Worm (Caenorhabditis elegans) whole organism, L3 larva: ENCODE data around the gene lys-5.
A peak's percentile ranks its signal among the peaks of the same experiment; 100 is the strongest.

Source experiments
- R02D3.7 ChIP-seq: fragments of 150-350 bp; optimal IDR thresholded peaks from 2 replicates; lab custom pipeline; 2014; ENCODE audit warnings: missing biosample characterization, missing genetic modification characterization
- ZK546.5 ChIP-seq: sonication (generic microtip); optimal IDR thresholded peaks from 2 replicates; lab custom pipeline; 2017; ENCODE audit warnings: missing biosample characterization, missing genetic modification characterization
- aly-2 ChIP-seq: fragments of 150-350 bp; optimal IDR thresholded peaks from 2 replicates; lab custom pipeline; 2014; ENCODE audit warnings: missing biosample characterization, missing genetic modification characterization
- ama-1 ChIP-seq: fragments of 150-350 bp; optimal IDR thresholded peaks from 2 replicates; lab custom pipeline; 2018
- ceh-16 ChIP-seq: sonication (generic microtip); optimal IDR thresholded peaks from 2 replicates; lab custom pipeline; 2017; ENCODE audit warnings: missing biosample characterization, missing genetic modification characterization
- daf-12 ChIP-seq: fragments of 150-350 bp; optimal IDR thresholded peaks from 2 replicates; lab custom pipeline; 2014; ENCODE audit warnings: missing biosample characterization, missing genetic modification reagents, missing genetic modification characterization
- egl-27 ChIP-seq: sonication (generic microtip); optimal IDR thresholded peaks from 4 replicates; lab custom pipeline; 2017; ENCODE audit warnings: missing biosample characterization, missing genetic modification reagents, missing genetic modification characterization
- egl-5 ChIP-seq: fragments of 150-350 bp; optimal IDR thresholded peaks from 2 replicates; lab custom pipeline; 2017; ENCODE audit warnings: missing biosample characterization, missing genetic modification reagents, missing genetic modification characterization, inconsistent platforms
- elt-1 ChIP-seq: fragments of 150-350 bp; optimal IDR thresholded peaks from 2 replicates; lab custom pipeline; 2014; ENCODE audit warnings: missing biosample characterization, missing genetic modification characterization
- elt-2 ChIP-seq: sonication (generic microtip); optimal IDR thresholded peaks from 2 replicates; lab custom pipeline; 2016; ENCODE audit warnings: missing genetic modification reagents, mild to moderate bottlenecking, missing genetic modification characterization, missing compliant biosample characterization
- elt-3 ChIP-seq, 3 experiments: fragments of 150-350 bp in 1 of 3; sonication (generic microtip) in 2 of 3; optimal IDR thresholded peaks; 2 replicates in 2 of 3; 4 replicates in 1 of 3; lab custom pipeline; 2014 to 2017; ENCODE audit warnings: missing biosample characterization in 3 of 3, missing genetic modification characterization in 3 of 3
- fkh-10 ChIP-seq: sonication (generic microtip); optimal IDR thresholded peaks from 2 replicates; lab custom pipeline; 2017; ENCODE audit warnings: missing biosample characterization, missing genetic modification reagents, missing genetic modification characterization
- fkh-2 ChIP-seq: fragments of 150-350 bp; optimal IDR thresholded peaks from 2 replicates; lab custom pipeline; 2014; ENCODE audit warnings: missing biosample characterization, missing genetic modification reagents, missing genetic modification characterization
- fos-1 ChIP-seq: fragments of 150-350 bp; optimal IDR thresholded peaks from 2 replicates; lab custom pipeline; 2014; ENCODE audit warnings: missing biosample characterization, missing genetic modification characterization
- hmg-11 ChIP-seq: sonication (generic microtip); optimal IDR thresholded peaks from 2 replicates; lab custom pipeline; 2016; ENCODE audit warnings: missing genetic modification characterization, missing compliant biosample characterization
- jun-1 ChIP-seq: fragments of 150-350 bp; optimal IDR thresholded peaks from 2 replicates; lab custom pipeline; 2014; ENCODE audit warnings: missing biosample characterization, missing genetic modification reagents, missing genetic modification characterization
- lin-15B ChIP-seq: fragments of 150-350 bp; optimal IDR thresholded peaks from 2 replicates; lab custom pipeline; 2014; ENCODE audit warnings: missing biosample characterization, missing genetic modification characterization
- lin-39 ChIP-seq: fragments of 150-350 bp; optimal IDR thresholded peaks from 2 replicates; lab custom pipeline; 2018; ENCODE audit warnings: missing biosample characterization, missing genetic modification reagents, missing genetic modification characterization
- lsy-12 ChIP-seq: sonication (generic microtip); optimal IDR thresholded peaks from 2 replicates; lab custom pipeline; 2016; ENCODE audit warnings: mild to moderate bottlenecking, missing genetic modification characterization, missing compliant biosample characterization
- mdl-1 ChIP-seq: fragments of 150-350 bp; optimal IDR thresholded peaks from 2 replicates; lab custom pipeline; 2014; ENCODE audit warnings: missing biosample characterization, missing genetic modification characterization
- mml-1 ChIP-seq: fragments of 150-350 bp; sonication (generic microtip); optimal IDR thresholded peaks from 3 replicates; lab custom pipeline; 2014; ENCODE audit warnings: missing biosample characterization, missing genetic modification characterization
- nfya-1 ChIP-seq: sonication (generic microtip); optimal IDR thresholded peaks from 2 replicates; lab custom pipeline; 2017; ENCODE audit warnings: missing genetic modification characterization, mild to moderate bottlenecking, missing compliant biosample characterization, antibody characterized with exemption, moderate library complexity; ENCODE audit not compliant: insufficient read depth
- nhr-11 ChIP-seq: fragments of 150-350 bp; optimal IDR thresholded peaks from 2 replicates; lab custom pipeline; 2014; ENCODE audit warnings: missing biosample characterization, missing genetic modification characterization
- nhr-12 ChIP-seq: fragments of 150-350 bp; optimal IDR thresholded peaks from 2 replicates; lab custom pipeline; 2014; ENCODE audit warnings: missing biosample characterization, missing genetic modification characterization
- nhr-23 ChIP-seq: fragments of 150-350 bp; optimal IDR thresholded peaks from 2 replicates; lab custom pipeline; 2014; ENCODE audit warnings: missing biosample characterization, missing genetic modification reagents, missing genetic modification characterization
- nhr-237 ChIP-seq: fragments of 150-350 bp; optimal IDR thresholded peaks from 2 replicates; lab custom pipeline; 2014; ENCODE audit warnings: missing biosample characterization, missing genetic modification characterization
- nhr-25 ChIP-seq: sonication (generic microtip); optimal IDR thresholded peaks from 2 replicates; lab custom pipeline; 2017; ENCODE audit warnings: missing biosample characterization, missing genetic modification characterization
- nhr-43 ChIP-seq: sonication (generic microtip); optimal IDR thresholded peaks from 2 replicates; lab custom pipeline; 2016; ENCODE audit warnings: mild to moderate bottlenecking, missing genetic modification characterization, missing compliant biosample characterization; ENCODE audit not compliant: poor library complexity, severe bottlenecking
- nhr-67 ChIP-seq: fragments of 150-350 bp; optimal IDR thresholded peaks from 2 replicates; lab custom pipeline; 2014; ENCODE audit warnings: missing biosample characterization, missing genetic modification characterization
- nhr-76 ChIP-seq: fragments of 150-350 bp; sonication (generic microtip); optimal IDR thresholded peaks from 5 replicates; lab custom pipeline; 2014; ENCODE audit warnings: missing biosample characterization, missing genetic modification characterization
- nhr-77 ChIP-seq: fragments of 150-350 bp; optimal IDR thresholded peaks from 2 replicates; lab custom pipeline; 2014; ENCODE audit warnings: missing biosample characterization, missing genetic modification characterization
- pha-4 ChIP-seq: fragments of 150-350 bp; optimal IDR thresholded peaks from 2 replicates; lab custom pipeline; 2014; ENCODE audit warnings: missing biosample characterization, missing genetic modification reagents, missing genetic modification characterization
- pqm-1 ChIP-seq: fragments of 150-350 bp; optimal IDR thresholded peaks from 2 replicates; lab custom pipeline; 2017; ENCODE audit warnings: missing biosample characterization, missing genetic modification characterization, inconsistent platforms
- sea-2 ChIP-seq: fragments of 150-350 bp; sonication (generic microtip); optimal IDR thresholded peaks from 4 replicates; lab custom pipeline; 2014; ENCODE audit warnings: missing biosample characterization, missing genetic modification reagents, missing genetic modification characterization
- skn-1 ChIP-seq: fragments of 150-350 bp; optimal IDR thresholded peaks from 2 replicates; lab custom pipeline; 2014; ENCODE audit warnings: missing biosample characterization, missing genetic modification characterization
- snpc-4 ChIP-seq: fragments of 150-350 bp; optimal IDR thresholded peaks from 2 replicates; lab custom pipeline; 2014; ENCODE audit warnings: missing biosample characterization, missing genetic modification characterization
- tbx-2 ChIP-seq: sonication (generic microtip); optimal IDR thresholded peaks from 2 replicates; lab custom pipeline; 2016; ENCODE audit warnings: mild to moderate bottlenecking, missing genetic modification characterization, missing compliant biosample characterization
- unc-62 ChIP-seq: fragments of 150-350 bp; sonication (generic microtip); optimal IDR thresholded peaks from 4 replicates; lab custom pipeline; 2014; ENCODE audit warnings: missing biosample characterization, missing genetic modification reagents, missing genetic modification characterization
- zag-1 ChIP-seq: fragments of 150-350 bp; optimal IDR thresholded peaks from 2 replicates; lab custom pipeline; 2014; ENCODE audit warnings: missing biosample characterization, missing genetic modification characterization
- ztf-11 ChIP-seq: fragments of 150-350 bp; optimal IDR thresholded peaks from 2 replicates; lab custom pipeline; 2014; ENCODE audit warnings: missing biosample characterization, missing genetic modification characterization

The lys-5 gene

ce11 chrIV:11635437-11636408 is 10.3 kb upstream of the lys-5 start, which contains the start of gene mars-1:
Gene mars-1, minus strand, starts transcription at chrIV:11635487.
- TF ChIP-seq nfya-1 (tag; lab: Kevin White, UChicago) (peak; percentile 58), lsy-12 (tag; lab: Kevin White, UChicago) (peak; percentile 22), nhr-77 (tag; lab: Kevin White, UChicago) (no peak), nhr-67 (tag; lab: Kevin White, UChicago) (no peak), ama-1 (lab: Kevin White, UChicago) (no peak), lin-15B (tag; lab: Kevin White, UChicago) (peak; percentile 80), nhr-23 (tag; lab: Kevin White, UChicago) (peak; percentile 56), nhr-11 (tag; lab: Kevin White, UChicago) (peak; percentile 34), nhr-43 (tag; lab: Kevin White, UChicago) (peak; percentile 31), fos-1 (tag; lab: Kevin White, UChicago) (no peak), unc-62 (GFP tag; lab: Kevin White, UChicago) (no peak), skn-1 (tag; lab: Kevin White, UChicago) (peak; percentile 39), elt-2 (peak; percentile 32), egl-5 (tag; lab: Kevin White, UChicago) (no peak), zag-1 (tag; lab: Kevin White, UChicago) (no peak), fkh-10 (GFP tag; lab: Kevin White, UChicago) (peak; percentile 25), lin-39 (tag; lab: Kevin White, UChicago) (no peak), mml-1 (tag; lab: Kevin White, UChicago) (no peak), fkh-2 (tag; lab: Kevin White, UChicago) (no peak), jun-1 (tag; lab: Kevin White, UChicago) (no peak), elt-1 (tag; lab: Kevin White, UChicago) (no peak), sea-2 (GFP tag; lab: Kevin White, UChicago) (no peak), tbx-2 (tag; lab: Kevin White, UChicago) (no peak), daf-12 (no peak), elt-3 (tag; optimal IDR thresholded peaks at IDR 0.05; lab: Kevin White, UChicago) (no peak), nhr-12 (tag; lab: Kevin White, UChicago) (no peak), ceh-16 (tag; lab: Kevin White, UChicago) (no peak), mdl-1 (tag; lab: Kevin White, UChicago) (no peak), nhr-237 (tag; lab: Kevin White, UChicago) (no peak), snpc-4 (peak; percentile 18), hmg-11 (tag; lab: Kevin White, UChicago) (peak; percentile 10), pha-4 (tag; lab: Kevin White, UChicago) (peak; percentile 76), R02D3.7 (no peak), egl-27 (no peak), nhr-76 (tag; lab: Kevin White, UChicago) (no peak), aly-2 (tag; lab: Kevin White, UChicago) (no peak), nhr-25 (tag; lab: Kevin White, UChicago) (peak; percentile 61), ztf-11 (tag; lab: Kevin White, UChicago) (no peak)
- TF ChIP-seq, all 47 proteins: peak for 13

ce11 chrIV:11631750-11632149 is 6.4 kb upstream of the lys-5 start, which contains the start of gene F58B3.4:
Gene F58B3.4, minus strand, starts transcription at chrIV:11631850.
- TF ChIP-seq snpc-4: no peak
- TF ChIP-seq ZK546.5 (tag; lab: Kevin White, UChicago): no peak
- TF ChIP-seq nhr-23 (tag; lab: Kevin White, UChicago): no peak
- no peak for TF ChIP-seq nfya-1 (tag; lab: Kevin White, UChicago)
- TF ChIP-seq R02D3.7: no peak
- no peak for TF ChIP-seq egl-27
- TF ChIP-seq nhr-11 (tag; lab: Kevin White, UChicago): no peak
- no peak for TF ChIP-seq jun-1 (tag; lab: Kevin White, UChicago)
- TF ChIP-seq lsy-12 (tag; lab: Kevin White, UChicago): no peak
- TF ChIP-seq pqm-1 (tag; lab: Kevin White, UChicago): no peak
- no peak for TF ChIP-seq nhr-77 (tag; lab: Kevin White, UChicago)
- TF ChIP-seq ama-1 (lab: Kevin White, UChicago): no peak
- TF ChIP-seq elt-3 (tag; optimal IDR thresholded peaks at IDR 0.05; lab: Kevin White, UChicago): no peak
- TF ChIP-seq lin-15B (tag; lab: Kevin White, UChicago): no peak
- TF ChIP-seq fkh-10 (GFP tag; lab: Kevin White, UChicago): no peak
